Worm (Caenorhabditis elegans) whole organism, young adult: Measurements from ENCODE around the gene otpl-7.

Source experiments
- atf-7 ChIP-seq: sonication (generic microtip); optimal IDR thresholded peaks from 2 replicates; lab custom pipeline; 2017; ENCODE audit warnings: mild to moderate bottlenecking, missing genetic modification characterization, missing compliant biosample characterization
- efl-1 ChIP-seq: fragments of 150-350 bp; optimal IDR thresholded peaks from 2 replicates; lab custom pipeline; 2014; ENCODE audit warnings: missing biosample characterization, missing genetic modification reagents, missing genetic modification characterization
- nhr-179 ChIP-seq: sonication (generic microtip); optimal IDR thresholded peaks from 2 replicates; lab custom pipeline; 2016; ENCODE audit warnings: mild to moderate bottlenecking, missing genetic modification characterization, missing compliant biosample characterization
- ztf-18 ChIP-seq: sonication (generic microtip); optimal IDR thresholded peaks from 2 replicates; lab custom pipeline; 2016; ENCODE audit warnings: missing genotype, mild to moderate bottlenecking, missing genetic modification characterization, missing compliant biosample characterization

- TF ChIP-seq efl-1 (GFP tag; lab: Kevin White, UChicago): no peak
- TF ChIP-seq atf-7 (tag; lab: Kevin White, UChicago): no peak
- TF ChIP-seq ztf-18: no peak
- no peak for TF ChIP-seq nhr-179
Observed at ce11 chrV:8529219-8529618, 7.9 kb downstream of the otpl-7 start, which contains the start of gene otpl-5.
